Worm (Caenorhabditis elegans) whole organism, L4/young adult: ENCODE results near the gene ZK632.9.

Experiments
- W03F9.2 ChIP-seq: fragments of 150-350 bp; optimal IDR thresholded peaks from 2 replicates; lab custom pipeline; 2014; ENCODE audit warnings: missing biosample characterization, missing genetic modification characterization
- dao-5 ChIP-seq: sonication (generic microtip); optimal IDR thresholded peaks from 2 replicates; lab custom pipeline; 2016; ENCODE audit warnings: missing genotype, missing genetic modification characterization, moderate library complexity, missing compliant biosample characterization
- him-1 ChIP-seq: sonication (generic microtip); optimal IDR thresholded peaks from 2 replicates; lab custom pipeline; 2016; ENCODE audit warnings: missing genotype, missing genetic modification reagents, missing genetic modification characterization, missing compliant biosample characterization

DNA sequence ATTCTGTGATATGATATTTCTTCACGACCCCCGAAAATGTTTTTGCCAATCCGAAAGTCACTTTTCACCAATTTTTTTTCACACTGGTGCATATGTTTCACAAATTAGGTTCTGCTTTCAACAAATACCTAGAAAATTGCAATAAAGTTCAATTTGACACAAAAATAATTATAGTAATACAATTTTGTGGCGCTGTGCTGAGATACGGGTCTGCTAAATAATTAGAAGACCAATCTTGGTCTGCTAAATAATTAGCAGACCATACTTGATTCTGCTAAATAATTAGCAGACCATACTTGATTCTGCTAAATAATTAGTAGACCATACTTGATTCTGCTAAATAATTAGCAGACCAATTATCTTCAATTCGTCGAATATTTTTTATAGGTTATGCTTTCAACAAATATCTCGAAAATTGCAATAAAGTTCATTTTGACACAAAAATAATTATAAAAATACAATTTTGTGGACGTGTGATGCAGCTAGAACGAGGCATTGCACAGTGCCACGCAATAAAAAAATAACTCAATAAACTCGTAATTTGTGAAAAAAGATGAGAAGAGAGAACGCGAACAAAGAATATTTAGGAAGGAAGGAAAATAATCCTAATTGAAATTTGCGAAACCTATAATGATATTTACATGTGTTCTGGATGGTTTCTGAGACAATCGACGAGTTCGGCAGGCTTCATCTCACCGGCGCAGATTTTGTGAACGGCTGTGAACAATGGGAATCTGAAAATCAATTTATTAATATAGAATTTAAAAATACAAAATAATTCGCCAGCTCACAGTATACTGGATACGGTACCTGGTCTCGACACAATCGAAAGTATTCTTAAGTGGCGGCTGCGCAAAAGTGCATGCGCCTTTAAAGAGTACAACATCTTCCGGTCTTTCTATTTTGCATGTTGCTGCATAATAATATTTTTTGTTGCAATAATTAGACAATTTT, 28.7 kb upstream of the ZK632.9 start:
- no peak for TF ChIP-seq dao-5 (tag; lab: Kevin White, UChicago)
- no peak for TF ChIP-seq W03F9.2 (tag; lab: Kevin White, UChicago)
- no peak for TF ChIP-seq him-1 (tag; lab: Kevin White, UChicago)
